Worm (Caenorhabditis elegans) whole organism, L4 larva: ENCODE measurements around the gene ttr-35.
A peak's percentile ranks its signal among the peaks of the same experiment; 100 is the strongest.

Source experiments
- D1046.2 ChIP-seq: fragments of 200-800 bp; sonication (Bioruptor generic); IDR thresholded peaks from 2 replicates; pipeline ENCODE4 v1.3.6; 2022; ENCODE audit warnings: missing genetic modification characterization, missing compliant biosample characterization
- R02D3.7 ChIP-seq: fragments of 150-350 bp; sonication (generic microtip); optimal IDR thresholded peaks from 3 replicates; lab custom pipeline; 2014; ENCODE audit warnings: missing biosample characterization, missing genetic modification characterization
- T20F7.1 ChIP-seq: fragments of 200-800 bp; sonication (Bioruptor generic); optimal IDR thresholded peaks from 2 replicates; lab custom pipeline; 2018; ENCODE audit warnings: mild to moderate bottlenecking, missing genetic modification characterization, missing compliant biosample characterization
- T26A8.4 ChIP-seq: fragments of 200-800 bp; sonication (Bioruptor generic); IDR thresholded peaks from 2 replicates; pipeline ENCODE4 v1.3.6; 2022; ENCODE audit warnings: missing genetic modification characterization, missing compliant biosample characterization
- Y75B8A.6 ChIP-seq: fragments of 200-800 bp; sonication (Bioruptor generic); IDR thresholded peaks from 2 replicates; pipeline ENCODE4 v1.3.6; 2022; ENCODE audit warnings: missing genetic modification reagents, missing genetic modification characterization, missing compliant biosample characterization
- ZK337.2 ChIP-seq: fragments of 200-800 bp; sonication (Bioruptor generic); IDR thresholded peaks from 2 replicates; pipeline ENCODE4 v1.3.6; 2022; ENCODE audit warnings: missing genetic modification reagents, missing genetic modification characterization, missing compliant biosample characterization
- aly-2 ChIP-seq: sonication (generic microtip); optimal IDR thresholded peaks from 2 replicates; lab custom pipeline; 2018; ENCODE audit warnings: missing biosample characterization, missing genetic modification characterization
- daf-16 ChIP-seq, 3 experiments: sonication (generic microtip); optimal IDR thresholded peaks; 2 replicates each; lab custom pipeline; 2016 to 2017; ENCODE audit warnings: missing genetic modification characterization in 3 of 3, missing genetic modification reagents in 3 of 3, mild to moderate bottlenecking in 2 of 3, missing compliant biosample characterization in 2 of 3, missing biosample characterization in 1 of 3, moderate library complexity in 1 of 3
- dmd-6 ChIP-seq: fragments of 200-800 bp; sonication (Bioruptor generic); IDR thresholded peaks from 2 replicates; pipeline ENCODE4 v1.3.6; 2022; ENCODE audit warnings: missing genetic modification reagents, missing genetic modification characterization, missing compliant biosample characterization
- dpl-1 ChIP-seq: fragments of 150-350 bp; optimal IDR thresholded peaks from 2 replicates; lab custom pipeline; 2014; ENCODE audit warnings: missing biosample characterization, missing genetic modification reagents, missing genetic modification characterization
- dve-1 ChIP-seq: sonication (generic microtip); optimal IDR thresholded peaks from 2 replicates; lab custom pipeline; 2017; ENCODE audit warnings: antibody characterized with exemption, mild to moderate bottlenecking, missing genetic modification characterization, missing compliant biosample characterization; ENCODE audit not compliant: insufficient read depth
- egl-27 ChIP-seq: sonication (generic microtip); optimal IDR thresholded peaks from 3 replicates; lab custom pipeline; 2017; ENCODE audit warnings: missing biosample characterization, missing genetic modification reagents, missing genetic modification characterization
- fkh-10 ChIP-seq: fragments of 150-350 bp; optimal IDR thresholded peaks from 2 replicates; lab custom pipeline; 2014; ENCODE audit warnings: missing biosample characterization, missing genetic modification reagents, missing genetic modification characterization
- fos-1 ChIP-seq: fragments of 150-350 bp; optimal IDR thresholded peaks from 2 replicates; lab custom pipeline; 2014; ENCODE audit warnings: missing biosample characterization, missing genetic modification characterization
- hlh-11 ChIP-seq: fragments of 200-800 bp; sonication (Bioruptor generic); optimal IDR thresholded peaks from 2 replicates; lab custom pipeline; 2018; ENCODE audit warnings: mild to moderate bottlenecking, missing genetic modification characterization, missing compliant biosample characterization
- jun-1 ChIP-seq: fragments of 150-350 bp; optimal IDR thresholded peaks from 2 replicates; lab custom pipeline; 2014; ENCODE audit warnings: missing biosample characterization, missing genetic modification reagents, missing genetic modification characterization
- lin-1 ChIP-seq: fragments of 200-800 bp; sonication (Bioruptor generic); IDR thresholded peaks from 2 replicates; pipeline ENCODE4 v1.3.6; 2022; ENCODE audit warnings: missing genetic modification reagents, missing genetic modification characterization, missing compliant biosample characterization
- lin-15B ChIP-seq: fragments of 150-350 bp; sonication (generic microtip); optimal IDR thresholded peaks from 3 replicates; lab custom pipeline; 2014; ENCODE audit warnings: missing biosample characterization, missing genetic modification characterization
- lin-29 ChIP-seq: fragments of 200-800 bp; sonication (Bioruptor generic); IDR thresholded peaks from 2 replicates; pipeline ENCODE4 v1.3.6; 2022; ENCODE audit warnings: missing genetic modification reagents, missing genetic modification characterization, missing compliant biosample characterization
- lin-38 ChIP-seq: fragments of 200-800 bp; sonication (Bioruptor generic); IDR thresholded peaks from 2 replicates; pipeline ENCODE4 v1.3.6; 2022; ENCODE audit warnings: missing genetic modification reagents, missing genetic modification characterization, missing compliant biosample characterization
- lin-39 ChIP-seq: fragments of 150-350 bp; optimal IDR thresholded peaks from 2 replicates; lab custom pipeline; 2014; ENCODE audit warnings: missing biosample characterization, missing genetic modification reagents, missing genetic modification characterization
- lsy-2 ChIP-seq, 2 experiments: fragments of 150-350 bp in 1 of 2; sonication (generic microtip) in 1 of 2; optimal IDR thresholded peaks; 2 replicates each; lab custom pipeline; 2014 to 2017; ENCODE audit warnings: missing biosample characterization in 2 of 2, missing genetic modification characterization in 2 of 2
- mdl-1 ChIP-seq, 2 experiments: fragments of 150-350 bp in 1 of 2; sonication (generic microtip) in 1 of 2; optimal IDR thresholded peaks; 2 replicates each; lab custom pipeline; 2014 to 2017; ENCODE audit warnings: missing biosample characterization in 2 of 2, missing genetic modification characterization in 2 of 2
- mes-2 ChIP-seq: sonication (generic microtip); optimal IDR thresholded peaks from 2 replicates; lab custom pipeline; 2016; ENCODE audit warnings: missing genotype, mild to moderate bottlenecking, missing genetic modification characterization, missing compliant biosample characterization; ENCODE audit not compliant: poor library complexity, severe bottlenecking
- mxl-2 ChIP-seq: fragments of 200-800 bp; sonication (Bioruptor generic); conservative IDR thresholded peaks from 2 replicates; pipeline ENCODE4 v1.3.6; 2022; ENCODE audit warnings: missing genetic modification reagents, missing genetic modification characterization, missing compliant biosample characterization
- nhr-237 ChIP-seq: sonication (generic microtip); optimal IDR thresholded peaks from 2 replicates; lab custom pipeline; 2017; ENCODE audit warnings: missing biosample characterization, missing genetic modification characterization
- nhr-28 ChIP-seq: fragments of 150-350 bp; optimal IDR thresholded peaks from 2 replicates; lab custom pipeline; 2014; ENCODE audit warnings: missing biosample characterization, missing genetic modification characterization
- nhr-42 ChIP-seq: fragments of 200-800 bp; sonication (Bioruptor generic); IDR thresholded peaks from 2 replicates; pipeline ENCODE4 v1.3.6; 2022; ENCODE audit warnings: missing genetic modification characterization, missing compliant biosample characterization
- nhr-48 ChIP-seq: sonication (generic microtip); optimal IDR thresholded peaks from 2 replicates; lab custom pipeline; 2016; ENCODE audit warnings: mild to moderate bottlenecking, missing genetic modification characterization, missing compliant biosample characterization
- nhr-77 ChIP-seq: fragments of 150-350 bp; optimal IDR thresholded peaks from 2 replicates; lab custom pipeline; 2014; ENCODE audit warnings: missing biosample characterization, missing genetic modification characterization
- php-3 ChIP-seq: fragments of 200-800 bp; sonication (Bioruptor generic); IDR thresholded peaks from 2 replicates; pipeline ENCODE4 v1.3.6; 2022; ENCODE audit warnings: missing genetic modification reagents, missing genetic modification characterization, missing compliant biosample characterization
- pqm-1 ChIP-seq: sonication (generic microtip); optimal IDR thresholded peaks from 2 replicates; lab custom pipeline; 2017; ENCODE audit warnings: missing biosample characterization, missing genetic modification characterization
- skn-1 ChIP-seq: fragments of 150-350 bp; optimal IDR thresholded peaks from 2 replicates; lab custom pipeline; 2014; ENCODE audit warnings: missing biosample characterization, missing genetic modification characterization
- snpc-1.2 ChIP-seq: fragments of 200-800 bp; sonication (Bioruptor generic); IDR thresholded peaks from 2 replicates; pipeline ENCODE4 v1.3.6; 2022; ENCODE audit warnings: missing genetic modification reagents, missing genetic modification characterization, missing compliant biosample characterization
- tra-1 ChIP-seq: fragments of 200-800 bp; sonication (Bioruptor generic); IDR thresholded peaks from 2 replicates; pipeline ENCODE4 v1.3.6; 2022; ENCODE audit warnings: missing genetic modification reagents, missing genetic modification characterization, missing compliant biosample characterization
- unc-39 ChIP-seq: sonication (generic microtip); optimal IDR thresholded peaks from 2 replicates; lab custom pipeline; 2017; ENCODE audit warnings: missing biosample characterization, missing genetic modification characterization
- vab-7 ChIP-seq: fragments of 200-800 bp; sonication (Bioruptor generic); IDR thresholded peaks from 2 replicates; pipeline ENCODE4 v1.3.6; 2022; ENCODE audit warnings: missing genetic modification reagents, missing genetic modification characterization, missing compliant biosample characterization
- zfp-2 ChIP-seq: sonication (generic microtip); optimal IDR thresholded peaks from 2 replicates; lab custom pipeline; 2016; ENCODE audit warnings: mild to moderate bottlenecking, missing genetic modification characterization, missing compliant biosample characterization
- zfp-3 ChIP-seq: fragments of 200-800 bp; sonication (Bioruptor generic); conservative IDR thresholded peaks from 2 replicates; pipeline ENCODE4 v1.3.6; 2022; ENCODE audit warnings: missing genetic modification reagents, missing genetic modification characterization, missing compliant biosample characterization
- zip-11 ChIP-seq: fragments of 200-800 bp; sonication (Bioruptor generic); IDR thresholded peaks from 2 replicates; pipeline ENCODE4 v1.3.6; 2022; ENCODE audit warnings: missing genetic modification characterization, missing compliant biosample characterization
- ztf-7 ChIP-seq: fragments of 150-350 bp; optimal IDR thresholded peaks from 2 replicates; lab custom pipeline; 2014; ENCODE audit warnings: missing biosample characterization, missing genetic modification characterization

ttr-35 gene

ce11 chrX:6522634-6523070 lies 10.6 kb downstream of the ttr-35 start (continued):
- peak; percentile 78 for TF ChIP-seq nhr-42 (GFP tag; lab: Robert Waterston, UW)
- TF ChIP-seq dpl-1 (GFP tag; lab: Kevin White, UChicago), result no peak
- no peak for TF ChIP-seq unc-39
- no peak; the same call in none of the 2 replicates for TF ChIP-seq T26A8.4 (GFP tag; lab: Robert Waterston, UW)
- TF ChIP-seq mes-2 (tag; lab: Kevin White, UChicago), result no peak
- no peak for TF ChIP-seq lin-38 (GFP tag; lab: Robert Waterston, UW)
- TF ChIP-seq fkh-10, result no peak
- TF ChIP-seq mxl-2 (GFP tag; lab: Robert Waterston, UW), result 0 out of 2 replicates have a peak, but pooled peaks have one; percentile 14
- no peak for TF ChIP-seq lsy-2 (tag; optimal IDR thresholded peaks at IDR 0.05; lab: Kevin White, UChicago)
- no peak for TF ChIP-seq fos-1
- no peak for TF ChIP-seq lin-29 (GFP tag; lab: Robert Waterston, UW)
- TF ChIP-seq Y75B8A.6, result no peak
- no peak; the same call in none of the 2 replicates for TF ChIP-seq zfp-3 (GFP tag; lab: Robert Waterston, UW)
- TF ChIP-seq vab-7 (GFP tag; lab: Robert Waterston, UW), result no peak
- peak; percentile 77 for TF ChIP-seq nhr-28 (tag; lab: Kevin White, UChicago)
- no peak for TF ChIP-seq zfp-2

- TF ChIP-seq jun-1, result no peak
- no peak for TF ChIP-seq mes-2 (tag; lab: Kevin White, UChicago)
- no peak for TF ChIP-seq aly-2
- no peak for TF ChIP-seq R02D3.7 (tag; lab: Kevin White, UChicago)
- TF ChIP-seq ZK337.2 (GFP tag; lab: Robert Waterston, UW), result no peak
- no peak for TF ChIP-seq D1046.2 (GFP tag; lab: Robert Waterston, UW)
- no peak for TF ChIP-seq dpl-1 (GFP tag; lab: Kevin White, UChicago)
- no peak for TF ChIP-seq lin-39 (tag; lab: Kevin White, UChicago)
- TF ChIP-seq snpc-1.2 (GFP tag; lab: Robert Waterston, UW), result no peak
- TF ChIP-seq lin-15B (tag; lab: Kevin White, UChicago), result no peak
- no peak for TF ChIP-seq mdl-1 (tag; optimal IDR thresholded peaks at IDR 0.05; lab: Kevin White, UChicago)
- TF ChIP-seq mxl-2 (GFP tag; lab: Robert Waterston, UW), result no peak
- TF ChIP-seq ztf-7 (tag; lab: Kevin White, UChicago), result no peak
- no peak for TF ChIP-seq egl-27 (tag; lab: Kevin White, UChicago)
- TF ChIP-seq tra-1 (GFP tag; lab: Robert Waterston, UW), result no peak
- no peak for TF ChIP-seq T26A8.4 (GFP tag; lab: Robert Waterston, UW)
- TF ChIP-seq, all 104 proteins: peak for 0
Measured at ce11 chrX:6530046-6530445, 18.0 kb downstream of the ttr-35 start, which contains the start of gene ceh-60. ceh-60 (minus strand) TSS chrX:6530146.

- TF ChIP-seq pqm-1 (tag; lab: Kevin White, UChicago), result peak; percentile 70
- no peak for TF ChIP-seq skn-1
- peak in 1 of 2 experiments; percentile 53 for TF ChIP-seq daf-16 (GFP tag; optimal IDR thresholded peaks at IDR 0.05; lab: Kevin White, UChicago)
- peak; percentile 45 for TF ChIP-seq daf-16 (tag; optimal IDR thresholded peaks at IDR 0.05; lab: Kevin White, UChicago)
- TF ChIP-seq T20F7.1 (GFP tag; lab: Kevin White, UChicago), result peak; percentile 39
- TF ChIP-seq vab-7 (GFP tag; lab: Robert Waterston, UW), result no peak
- no peak for TF ChIP-seq zip-11 (GFP tag; lab: Robert Waterston, UW)
- TF ChIP-seq mdl-1 (tag; optimal IDR thresholded peaks at IDR 0.05; lab: Kevin White, UChicago), result peak in 1 of 2 experiments; percentile 1
- TF ChIP-seq dmd-6 (GFP tag; lab: Robert Waterston, UW), result peak; percentile 93
- TF ChIP-seq nhr-237 (tag; lab: Kevin White, UChicago), result no peak
- TF ChIP-seq nhr-28 (tag; lab: Kevin White, UChicago), result peak; percentile 38
- TF ChIP-seq nhr-48 (tag; lab: Kevin White, UChicago), result peak; percentile 49
- 0 out of 2 replicates have a peak, but pooled peaks have one; percentile 45 for TF ChIP-seq lin-1 (GFP tag; lab: Robert Waterston, UW)
- peak; percentile 12 for TF ChIP-seq nhr-77 (tag; lab: Kevin White, UChicago)
- 0 out of 2 replicates have a peak, but pooled peaks have one; percentile 58 for TF ChIP-seq php-3 (GFP tag; lab: Robert Waterston, UW)
- peak; percentile 85 for TF ChIP-seq dve-1
- 0 out of 2 replicates have a peak, but pooled peaks have one; percentile 54 for TF ChIP-seq tra-1 (GFP tag; lab: Robert Waterston, UW)
- peak; percentile 75 for TF ChIP-seq hlh-11 (tag; lab: Kevin White, UChicago)
- no peak for TF ChIP-seq R02D3.7 (tag; lab: Kevin White, UChicago)
- TF ChIP-seq, all 104 proteins: peak for 13
Measured at ce11 chrX:6530591-6530990, 18.5 kb downstream of the ttr-35 start.
